Worm (Caenorhabditis elegans): ENCODE measurements around the gene pik-1.
A peak's percentile ranks its signal among the peaks of the same experiment; 100 is the strongest.
"Not testable (repeated sequence)": the region's sequence is repeated elsewhere in the genome, so short reads cannot be mapped to it uniquely, and the experiment has no call there.

DNA sequence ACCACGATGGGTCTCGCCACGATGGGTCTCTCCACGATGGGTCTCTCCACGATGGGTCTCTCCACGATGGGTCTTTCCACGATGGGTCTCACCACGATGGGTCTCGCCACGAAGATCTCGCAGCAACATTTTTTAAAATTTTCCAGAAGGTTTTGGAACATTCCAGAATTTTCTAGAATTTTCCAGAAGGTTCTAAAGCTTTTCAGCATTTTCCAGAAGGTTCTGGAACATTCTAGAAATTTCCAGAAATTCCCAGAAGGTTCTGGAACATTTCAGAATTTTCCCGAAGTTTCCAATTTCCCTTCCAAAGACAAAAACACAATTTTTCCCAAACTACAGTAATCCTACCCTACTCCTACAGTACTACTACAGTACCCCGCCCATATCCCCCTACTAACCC lies 48.8 kb downstream of the pik-1 start:
- TF ChIP-seq klf-2 (GFP tag; conservative IDR thresholded peaks at IDR 0.05); T22C8.4 (GFP tag; IDR thresholded peaks at IDR 0.05); tab-1 (GFP tag; IDR thresholded peaks at IDR 0.05); med-1 (GFP tag; optimal IDR thresholded peaks at IDR 0.05; ENCODE audit: insufficient read depth); cog-1 (tag; optimal IDR thresholded peaks at IDR 0.05); ztf-29 (GFP tag; IDR thresholded peaks at IDR 0.05); ztf-23 (GFP tag; IDR thresholded peaks at IDR 0.05): not testable (repeated sequence)
- TF ChIP-seq flt-1 (GFP tag; IDR thresholded peaks at IDR 0.05) = 0 out of 2 replicates have a peak, but pooled peaks have one; percentile 5

Data from whole organism, midembryonic.